Fruit fly (Drosophila melanogaster) whole organism, prepupa: ENCODE results near the gene CG15465.

ENCODE experiments used
- Blimp-1 ChIP-seq: fragments of 200-800 bp; sonication (Bioruptor generic); optimal IDR thresholded peaks from 3 replicates; lab custom pipeline; 2017; ENCODE audit warnings: missing biosample characterization, missing genetic modification characterization, mild to moderate bottlenecking, moderate library complexity, missing genetic modification reagents
- CG10631 ChIP-seq: fragments of 200-800 bp; sonication (Bioruptor generic); optimal IDR thresholded peaks from 2 replicates; lab custom pipeline; 2016; ENCODE audit warnings: missing biosample characterization, missing genetic modification characterization
- CG10669 ChIP-seq: fragments of 200-800 bp; sonication (Bioruptor generic); optimal IDR thresholded peaks from 3 replicates; lab custom pipeline; 2018; ENCODE audit warnings: missing biosample characterization, mild to moderate bottlenecking, missing genetic modification characterization, moderate library complexity
- CG11294 ChIP-seq: fragments of 200-800 bp; sonication (Bioruptor generic); IDR thresholded peaks from 2 replicates; pipeline ENCODE4 v1.3.6; 2022; ENCODE audit warnings: missing biosample characterization, missing genetic modification characterization
- CG11762 ChIP-seq: fragments of 200-800 bp; sonication (Bioruptor generic); optimal IDR thresholded peaks from 3 replicates; lab custom pipeline; 2016; ENCODE audit warnings: missing biosample characterization, missing genetic modification characterization; ENCODE audit not compliant: insufficient read depth
- CG15336 ChIP-seq: fragments of 200-800 bp; sonication (Bioruptor generic); IDR thresholded peaks from 2 replicates; pipeline ENCODE4 v1.3.6; 2022; ENCODE audit warnings: missing biosample characterization, missing genetic modification characterization
- CG3032 ChIP-seq: fragments of 200-800 bp; optimal IDR thresholded peaks from 2 replicates; lab custom pipeline; 2019; ENCODE audit warnings: missing biosample characterization, mild to moderate bottlenecking, missing genetic modification characterization, moderate library complexity
- CG31627 ChIP-seq: fragments of 200-800 bp; sonication (Bioruptor generic); optimal IDR thresholded peaks from 3 replicates; lab custom pipeline; 2016; ENCODE audit warnings: missing biosample characterization, missing genetic modification characterization
- CG32006 ChIP-seq: fragments of 200-800 bp; sonication (Bioruptor generic); optimal IDR thresholded peaks from 3 replicates; lab custom pipeline; 2017; ENCODE audit warnings: missing biosample characterization, mild to moderate bottlenecking, missing genetic modification characterization
- CG3919 ChIP-seq: fragments of 200-800 bp; sonication (Bioruptor generic); optimal IDR thresholded peaks from 3 replicates; lab custom pipeline; 2016; ENCODE audit warnings: missing biosample characterization, missing genetic modification characterization
- CG4318 ChIP-seq: fragments of 200-800 bp; sonication (Bioruptor generic); optimal IDR thresholded peaks from 3 replicates; lab custom pipeline; 2017; ENCODE audit warnings: missing biosample characterization, mild to moderate bottlenecking, missing genetic modification characterization
- CG6163 ChIP-seq: fragments of 200-800 bp; sonication (Bioruptor generic); IDR thresholded peaks from 3 replicates; pipeline ENCODE4 v1.3.6; 2022; ENCODE audit warnings: missing biosample characterization, missing genetic modification characterization
- CG6276 ChIP-seq: fragments of 200-800 bp; sonication (Bioruptor generic); optimal IDR thresholded peaks from 2 replicates; lab custom pipeline; 2017; ENCODE audit warnings: missing biosample characterization, mild to moderate bottlenecking, missing genetic modification characterization
- CG6808 ChIP-seq: fragments of 200-800 bp; sonication (Bioruptor generic); optimal IDR thresholded peaks from 3 replicates; lab custom pipeline; 2017; ENCODE audit warnings: missing biosample characterization, missing genetic modification characterization, mild to moderate bottlenecking, moderate library complexity, missing genetic modification reagents
- CG7368 ChIP-seq: fragments of 200-800 bp; sonication (Bioruptor generic); optimal IDR thresholded peaks from 3 replicates; lab custom pipeline; 2016; ENCODE audit warnings: missing biosample characterization, missing genetic modification characterization
- CG8119 ChIP-seq: fragments of 200-800 bp; sonication (Bioruptor generic); IDR thresholded peaks from 3 replicates; pipeline ENCODE4 v1.3.6; 2022; ENCODE audit warnings: missing biosample characterization, missing genetic modification characterization
- CG8632 ChIP-seq: fragments of 200-800 bp; sonication (Bioruptor generic); optimal IDR thresholded peaks from 3 replicates; lab custom pipeline; 2016; ENCODE audit warnings: missing biosample characterization, missing genetic modification characterization
- Eip75B ChIP-seq: fragments of 200-800 bp; sonication (Bioruptor generic); optimal IDR thresholded peaks from 3 replicates; lab custom pipeline; 2016; ENCODE audit warnings: missing biosample characterization, missing genetic modification characterization
- Eip78C ChIP-seq: fragments of 200-800 bp; sonication (Bioruptor generic); peaks from one replicate; lab custom pipeline; 2016; ENCODE audit warnings: missing biosample characterization, missing genetic modification characterization
- Eip93F ChIP-seq: fragments of 200-800 bp; sonication (Bioruptor generic); optimal IDR thresholded peaks from 2 replicates; lab custom pipeline; 2016; ENCODE audit warnings: missing biosample characterization, mild to moderate bottlenecking, missing genetic modification characterization
- Ets21C ChIP-seq: fragments of 200-800 bp; sonication (Bioruptor generic); optimal IDR thresholded peaks from 3 replicates; lab custom pipeline; 2016; ENCODE audit warnings: missing biosample characterization, missing genetic modification characterization
- Ets96B ChIP-seq: fragments of 200-800 bp; optimal IDR thresholded peaks from 2 replicates; lab custom pipeline; 2019; ENCODE audit warnings: missing biosample characterization, mild to moderate bottlenecking, missing genetic modification characterization, moderate library complexity
- Gug ChIP-seq: fragments of 200-800 bp; sonication (Bioruptor generic); IDR thresholded peaks from 2 replicates; pipeline ENCODE4 v1.3.6; 2022; ENCODE audit warnings: missing biosample characterization, missing genetic modification characterization
- Lpt ChIP-seq: fragments of 200-800 bp; sonication (Bioruptor generic); optimal IDR thresholded peaks from 3 replicates; lab custom pipeline; 2016; ENCODE audit warnings: missing biosample characterization, missing genetic modification characterization
- Met ChIP-seq: fragments of 200-800 bp; sonication (Bioruptor generic); optimal IDR thresholded peaks from 3 replicates; lab custom pipeline; 2016; ENCODE audit warnings: missing biosample characterization, missing genetic modification characterization
- Smox ChIP-seq: fragments of 200-800 bp; sonication (Bioruptor generic); optimal IDR thresholded peaks from 3 replicates; lab custom pipeline; 2016; ENCODE audit warnings: missing biosample characterization, missing genetic modification characterization
- Sox102F ChIP-seq: fragments of 200-800 bp; sonication (Bioruptor generic); optimal IDR thresholded peaks from 2 replicates; lab custom pipeline; 2016; ENCODE audit warnings: missing biosample characterization, mild to moderate bottlenecking, missing genetic modification characterization
- Sox14 ChIP-seq: fragments of 200-800 bp; sonication (Bioruptor generic); optimal IDR thresholded peaks from 3 replicates; lab custom pipeline; 2016; ENCODE audit warnings: missing biosample characterization, missing genetic modification characterization
- Sox15 ChIP-seq: fragments of 200-800 bp; sonication (Bioruptor generic); optimal IDR thresholded peaks from 3 replicates; lab custom pipeline; 2016; ENCODE audit warnings: missing biosample characterization, missing genetic modification characterization
- acj6 ChIP-seq: fragments of 200-800 bp; sonication (Bioruptor generic); optimal IDR thresholded peaks from 3 replicates; lab custom pipeline; 2016; ENCODE audit warnings: missing biosample characterization, missing genetic modification characterization
- dac ChIP-seq: fragments of 200-800 bp; sonication (Bioruptor generic); optimal IDR thresholded peaks from 2 replicates; lab custom pipeline; 2017; ENCODE audit warnings: missing biosample characterization, mild to moderate bottlenecking, missing genetic modification characterization
- dsx ChIP-seq: fragments of 200-800 bp; optimal IDR thresholded peaks from 3 replicates; lab custom pipeline; 2019; ENCODE audit warnings: missing biosample characterization, mild to moderate bottlenecking, missing genetic modification characterization, moderate library complexity; ENCODE audit not compliant: poor library complexity, severe bottlenecking
- eg ChIP-seq: fragments of 200-800 bp; sonication (Bioruptor generic); IDR thresholded peaks from 3 replicates; pipeline ENCODE4 v1.3.6; 2022; ENCODE audit warnings: missing biosample characterization, missing genetic modification characterization
- esn ChIP-seq: fragments of 200-800 bp; sonication (Bioruptor generic); optimal IDR thresholded peaks from 2 replicates; lab custom pipeline; 2016; ENCODE audit warnings: missing biosample characterization, mild to moderate bottlenecking, missing genetic modification characterization, moderate library complexity
- fd59A ChIP-seq: fragments of 200-800 bp; sonication (Bioruptor generic); optimal IDR thresholded peaks from 2 replicates; lab custom pipeline; 2017; ENCODE audit warnings: missing biosample characterization, mild to moderate bottlenecking, missing genetic modification characterization, missing genetic modification reagents
- fd85E ChIP-seq: fragments of 200-800 bp; sonication (Bioruptor generic); optimal IDR thresholded peaks from 3 replicates; lab custom pipeline; 2016; ENCODE audit warnings: missing biosample characterization, missing genetic modification characterization
- lz ChIP-seq: fragments of 200-800 bp; sonication (Bioruptor generic); optimal IDR thresholded peaks from 3 replicates; lab custom pipeline; 2016; ENCODE audit warnings: missing biosample characterization, missing genetic modification characterization
- pdm3 ChIP-seq: fragments of 200-800 bp; sonication (Bioruptor generic); optimal IDR thresholded peaks from 3 replicates; lab custom pipeline; 2016; ENCODE audit warnings: missing biosample characterization, missing genetic modification characterization
- salr ChIP-seq, 2 experiments: fragments of 200-800 bp; sonication (Bioruptor generic); optimal IDR thresholded peaks; 3 replicates each; lab custom pipeline; 2016 to 2018; ENCODE audit warnings: missing biosample characterization in 2 of 2, missing genetic modification characterization in 2 of 2, mild to moderate bottlenecking in 1 of 2
- svp ChIP-seq: fragments of 200-800 bp; sonication (Bioruptor generic); peaks from one replicate; lab custom pipeline; 2016; ENCODE audit warnings: missing biosample characterization, missing genetic modification characterization
- topi ChIP-seq: fragments of 200-800 bp; sonication (Bioruptor generic); optimal IDR thresholded peaks from 3 replicates; lab custom pipeline; 2016; ENCODE audit warnings: missing biosample characterization, missing genetic modification characterization
- vri ChIP-seq: fragments of 200-800 bp; sonication (Bioruptor generic); optimal IDR thresholded peaks from 3 replicates; lab custom pipeline; 2016; ENCODE audit warnings: missing biosample characterization, mild to moderate bottlenecking, missing genetic modification characterization

The CG15465 gene

dm6 chrX:5094387-5094786 is 8.8 kb downstream of the CG15465 start:
- TF ChIP-seq Ets21C (GFP tag; lab: Kevin White, UChicago) (no peak), svp (no peak), salr (GFP tag; optimal IDR thresholded peaks at IDR 0.05; lab: Kevin White, UChicago) (no peak), acj6 (GFP tag; lab: Kevin White, UChicago) (no peak), fd59A (GFP tag; lab: Kevin White, UChicago) (no peak), dac (GFP tag; lab: Kevin White, UChicago) (no peak), dsx (GFP tag; lab: Kevin White, UChicago) (no peak), Ets96B (tag; lab: Kevin White, UChicago) (no peak), fd85E (GFP tag; lab: Kevin White, UChicago) (no peak)

dm6 chrX:5095620-5096019 is 10.1 kb downstream of the CG15465 start:
- TF ChIP-seq CG32006 (no peak), Eip78C (GFP tag; lab: Kevin White, UChicago) (peak; percentile 55), lz (GFP tag; lab: Kevin White, UChicago) (no peak), CG3032 (tag; lab: Kevin White, UChicago) (no peak)

dm6 chrX:5113091-5113490 is 27.5 kb downstream of the CG15465 start:
- no peak for TF ChIP-seq CG15336 (GFP tag; lab: Robert Waterston, UW)
- TF ChIP-seq CG6808 (GFP tag; lab: Kevin White, UChicago) = no peak
- TF ChIP-seq svp = no peak
- TF ChIP-seq topi (GFP tag; lab: Kevin White, UChicago) = no peak
- no peak for TF ChIP-seq Met (GFP tag; lab: Kevin White, UChicago)
- TF ChIP-seq dsx (GFP tag; lab: Kevin White, UChicago) = no peak
- TF ChIP-seq Blimp-1 = no peak
- no peak for TF ChIP-seq CG10631

- no peak for TF ChIP-seq Eip93F (GFP tag; lab: Kevin White, UChicago)
- no peak for TF ChIP-seq CG7368 (GFP tag; lab: Kevin White, UChicago)
- TF ChIP-seq CG6808 (GFP tag; lab: Kevin White, UChicago) = no peak
- no peak for TF ChIP-seq salr (GFP tag; optimal IDR thresholded peaks at IDR 0.05; lab: Kevin White, UChicago)
- no peak for TF ChIP-seq acj6 (GFP tag; lab: Kevin White, UChicago)
- no peak for TF ChIP-seq Sox14 (GFP tag; lab: Kevin White, UChicago)
- no peak for TF ChIP-seq CG6163
- no peak for TF ChIP-seq esn (GFP tag; lab: Kevin White, UChicago)
- TF ChIP-seq fd59A (GFP tag; lab: Kevin White, UChicago) = no peak
These were observed 46.0 kb downstream of the CG15465 start, which contains the start of gene Rpn13R for dm6 chrX:5131598-5131997. TSS of gene Rpn13R (plus strand) at chrX:5131898.

dm6 chrX:5143810-5144209 is 58.3 kb downstream of the CG15465 start:
- TF ChIP-seq Smox (GFP tag; lab: Kevin White, UChicago) (no peak), Sox15 (no peak), svp (peak; percentile 45), topi (GFP tag; lab: Kevin White, UChicago) (no peak), CG8119 (GFP tag; lab: Robert Waterston, UW) (0 out of 3 replicates have a peak, but pooled peaks have one; percentile 29), Met (GFP tag; lab: Kevin White, UChicago) (no peak), fd59A (GFP tag; lab: Kevin White, UChicago) (no peak), CG7368 (GFP tag; lab: Kevin White, UChicago) (no peak), CG11762 (GFP tag; lab: Kevin White, UChicago) (no peak), CG8632 (GFP tag; lab: Kevin White, UChicago) (no peak), pdm3 (GFP tag; lab: Kevin White, UChicago) (peak; percentile 18), Ets96B (tag; lab: Kevin White, UChicago) (no peak), vri (GFP tag; lab: Kevin White, UChicago) (no peak), Lpt (GFP tag; lab: Kevin White, UChicago) (no peak), Sox102F (GFP tag; lab: Kevin White, UChicago) (no peak), lz (GFP tag; lab: Kevin White, UChicago) (no peak), Eip78C (GFP tag; lab: Kevin White, UChicago) (peak; percentile 44), CG10631 (peak; percentile 1), CG31627 (GFP tag; lab: Kevin White, UChicago) (no peak), eg (peak; percentile 35; the same call in 1 of the 3 replicates), CG3919 (GFP tag; lab: Kevin White, UChicago) (no peak), Gug (GFP tag; lab: Robert Waterston, UW) (no peak), CG6276 (GFP tag; lab: Kevin White, UChicago) (no peak), esn (GFP tag; lab: Kevin White, UChicago) (no peak), CG11294 (0 out of 2 replicates have a peak, but pooled peaks have one; percentile 10), Eip75B (peak; percentile 1), CG3032 (tag; lab: Kevin White, UChicago) (peak; percentile 0), CG4318 (GFP tag; lab: Kevin White, UChicago) (no peak), CG10669 (GFP tag; lab: Kevin White, UChicago) (peak; percentile 12), Ets21C (GFP tag; lab: Kevin White, UChicago) (no peak)
